Fruit fly (Drosophila melanogaster): ENCODE measurements around the gene CG33635.

The CG33635 gene

DNA sequence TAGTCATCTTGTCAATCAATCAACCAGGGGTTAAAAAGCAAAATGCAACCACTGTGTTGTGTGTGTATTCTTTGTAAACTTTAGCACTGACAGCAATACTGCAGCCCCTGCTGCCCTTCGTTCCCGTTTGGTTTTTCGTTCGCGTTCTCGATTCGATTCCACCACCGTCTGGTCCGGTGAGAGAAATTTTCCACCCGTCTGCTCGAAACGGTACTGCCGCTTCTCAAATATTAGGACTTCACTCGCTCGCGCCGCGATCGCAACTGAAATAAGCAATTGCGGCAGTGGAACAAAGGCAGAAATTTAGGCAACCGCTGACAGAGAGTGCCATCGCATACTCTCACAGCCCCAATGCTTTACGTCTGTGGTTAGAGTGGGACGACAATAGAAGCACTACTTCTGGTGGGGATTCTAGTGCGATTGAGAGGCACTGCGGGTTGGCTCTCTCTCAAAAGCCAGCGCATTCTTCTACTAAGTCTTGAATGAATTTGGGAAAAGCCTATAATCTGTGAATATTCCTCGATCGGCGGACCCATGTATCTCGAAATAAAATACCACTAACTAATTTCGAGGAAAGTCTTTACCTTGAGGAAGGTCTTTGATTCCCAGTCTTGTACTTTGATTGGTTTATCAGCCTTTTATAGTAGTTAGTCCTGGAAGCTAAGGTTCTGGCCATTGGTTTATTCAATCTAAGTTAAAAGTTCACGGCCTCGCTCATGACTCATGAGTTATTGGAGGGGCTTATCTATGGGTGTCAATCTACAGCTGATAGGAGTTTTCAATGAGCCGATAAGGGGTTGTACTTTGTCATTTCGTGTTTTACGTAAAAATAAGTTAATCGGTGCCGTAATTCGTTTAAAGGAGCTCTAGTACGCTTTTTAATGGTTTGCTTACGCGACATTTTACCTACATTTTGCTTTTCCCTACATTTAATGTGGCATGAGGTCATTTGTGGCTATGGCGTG lies 29.2 kb downstream of the CG33635 start (continued):
- TF ChIP-seq ase (GFP tag; IDR thresholded peaks at IDR 0.05), result no peak
- no peak for TF ChIP-seq CG3838 (GFP tag; optimal IDR thresholded peaks at IDR 0.05)
- TF ChIP-seq gro (GFP tag; optimal IDR thresholded peaks at IDR 0.05), result peak; percentile 78
- peak; percentile 2 for TF ChIP-seq Sry-δ (GFP tag; optimal IDR thresholded peaks at IDR 0.05)
- peak; percentile 67 for TF ChIP-seq Adf1 (GFP tag; IDR thresholded peaks at IDR 0.05)
- TF ChIP-seq nom (GFP tag; optimal IDR thresholded peaks at IDR 0.05), result peak; percentile 80
- no peak for TF ChIP-seq CG17361 (GFP tag; IDR thresholded peaks at IDR 0.05)
- peak; percentile 55 for TF ChIP-seq HHEX (GFP tag; optimal IDR thresholded peaks at IDR 0.05)
- TF ChIP-seq CoRest (tag; optimal IDR thresholded peaks at IDR 0.05), result peak; percentile 23
- peak; percentile 42 for TF ChIP-seq CG2202 (tag; optimal IDR thresholded peaks at IDR 0.05)
- TF ChIP-seq Fer3 (tag; optimal IDR thresholded peaks at IDR 0.05), result peak; percentile 34
- peak; percentile 63 for TF ChIP-seq CG9437 (GFP tag; optimal IDR thresholded peaks at IDR 0.05)
- no peak for TF ChIP-seq fd96Cb (tag; optimal IDR thresholded peaks at IDR 0.05)
- TF ChIP-seq pfk (GFP tag; optimal IDR thresholded peaks at IDR 0.05), result peak; percentile 57
- peak; percentile 62 for TF ChIP-seq run (tag; optimal IDR thresholded peaks at IDR 0.05)
- TF ChIP-seq onecut (GFP tag; IDR thresholded peaks at IDR 0.05), result peak; percentile 25
- TF ChIP-seq Atf6 (GFP tag; IDR thresholded peaks at IDR 0.05), result peak; percentile 67
- no peak for TF ChIP-seq zen2 (GFP tag; IDR thresholded peaks at IDR 0.05; ENCODE audit: partially characterized antibody)
- TF ChIP-seq CG10267 (tag; optimal IDR thresholded peaks at IDR 0.05), result peak; percentile 23
- 0 out of 2 replicates have a peak, but pooled peaks have one; percentile 50 for TF ChIP-seq CG11696 (GFP tag; IDR thresholded peaks at IDR 0.05)
- TF ChIP-seq Vsx1 (GFP tag; optimal IDR thresholded peaks at IDR 0.05), result peak; percentile 25
- peak in 1 of 2 experiments; percentile 99 for TF ChIP-seq Hr78 (GFP tag; optimal IDR thresholded peaks at IDR 0.05)
- no peak for TF ChIP-seq fru (optimal IDR thresholded peaks at IDR 0.05)
- no peak for TF ChIP-seq chn (GFP tag; optimal IDR thresholded peaks at IDR 0.05)
- peak; percentile 65 for TF ChIP-seq B-H2 (GFP tag; optimal IDR thresholded peaks at IDR 0.05)
- peak; percentile 51 for TF ChIP-seq CG2678 (tag; optimal IDR thresholded peaks at IDR 0.05)
- peak; percentile 26; the same call in 1 of the 2 replicates for TF ChIP-seq slbo (GFP tag; IDR thresholded peaks at IDR 0.05)
- TF ChIP-seq Bgb (GFP tag; IDR thresholded peaks at IDR 0.05; ENCODE audit: partially characterized antibody), result peak; percentile 62; the same call in 1 of the 2 replicates
- TF ChIP-seq Max (GFP tag; optimal IDR thresholded peaks at IDR 0.05), result peak; percentile 30
- 0 out of 2 replicates have a peak, but pooled peaks have one; percentile 8 for TF ChIP-seq Taf1 (GFP tag; IDR thresholded peaks at IDR 0.05)
- no peak for TF ChIP-seq CG11504 (tag; optimal IDR thresholded peaks at IDR 0.05)
- peak; percentile 65 for TF ChIP-seq corto (GFP tag; optimal IDR thresholded peaks at IDR 0.05)
- peak; percentile 47 for TF ChIP-seq NC2β (GFP tag; optimal IDR thresholded peaks at IDR 0.05)
- TF ChIP-seq CG18599 (GFP tag; optimal IDR thresholded peaks at IDR 0.05), result peak; percentile 74
- peak; percentile 60 for TF ChIP-seq CG17385 (GFP tag; optimal IDR thresholded peaks at IDR 0.05)
- peak; percentile 49 for TF ChIP-seq CG17359 (tag; optimal IDR thresholded peaks at IDR 0.05)
- 0 out of 3 replicates have a peak, but pooled peaks have one; percentile 15 for TF ChIP-seq Optix (GFP tag; IDR thresholded peaks at IDR 0.05)
- TF ChIP-seq CG4424 (GFP tag; optimal IDR thresholded peaks at IDR 0.05), result peak; percentile 46
- no peak for TF ChIP-seq NK7.1 (GFP tag; optimal IDR thresholded peaks at IDR 0.05)
- TF ChIP-seq sr (GFP tag; IDR thresholded peaks at IDR 0.05), result peak; percentile 35; the same call in 1 of the 3 replicates
- peak; percentile 23; the same call in 1 of the 2 replicates for TF ChIP-seq E2f2 (GFP tag; IDR thresholded peaks at IDR 0.05)
- TF ChIP-seq CG30403 (GFP tag; optimal IDR thresholded peaks at IDR 0.05), result no peak
- TF ChIP-seq Fer1 (GFP tag; optimal IDR thresholded peaks at IDR 0.05), result peak; percentile 73
- no peak for TF ChIP-seq fu2 (GFP tag; optimal IDR thresholded peaks at IDR 0.05)
- peak; percentile 46 for TF ChIP-seq exex (tag; optimal IDR thresholded peaks at IDR 0.05)
- peak; percentile 49; the same call in 1 of the 2 replicates for TF ChIP-seq amos (GFP tag; IDR thresholded peaks at IDR 0.05; ENCODE audit: partially characterized antibody)
- TF ChIP-seq CG16779 (GFP tag; IDR thresholded peaks at IDR 0.05), result 0 out of 2 replicates have a peak, but pooled peaks have one; percentile 52
